Fruit fly (Drosophila melanogaster): ENCODE results near the gene Elp1.

Elp1 gene

dm6 chr3R:11684316-11684715 is 33.5 kb downstream of the Elp1 start, which contains the start of gene CG6830:
Gene CG6830 (minus strand): TSS chr3R:11684342.
- TF ChIP-seq fd96Ca (GFP tag; IDR thresholded peaks at IDR 0.05), result no peak
- no peak for TF ChIP-seq Pif1B (GFP tag; optimal IDR thresholded peaks at IDR 0.05)

DNA sequence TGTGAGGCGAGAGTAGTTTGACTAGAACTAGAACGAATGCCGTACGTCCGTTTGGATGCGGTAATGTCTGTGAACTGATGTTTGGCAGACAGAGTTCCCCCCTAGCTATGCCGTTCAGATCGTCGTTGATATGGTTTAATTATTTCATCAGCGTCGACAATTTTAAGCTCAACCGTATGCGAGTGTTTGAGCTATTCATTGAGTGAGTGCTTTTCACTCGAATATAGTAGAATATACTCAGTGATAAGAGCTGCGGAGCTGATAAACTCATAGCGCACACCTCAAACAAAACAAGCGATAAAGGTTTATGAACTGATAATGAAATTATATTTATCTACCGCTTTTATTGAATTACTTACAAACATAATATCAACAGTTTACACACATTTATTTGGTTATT is 37.3 kb downstream of the Elp1 start, which contains the start of gene CG6834:
Gene CG6834 (minus strand): TSS at position 79 of the 400 bp plus-strand sequence.
- TF ChIP-seq D1 (tag; optimal IDR thresholded peaks at IDR 0.05), result no peak
- peak; percentile 57 for TF ChIP-seq EcR (GFP tag; optimal IDR thresholded peaks at IDR 0.05)

dm6 chr3R:11689900-11690299 is 39.1 kb downstream of the Elp1 start, which contains the start of gene CG6908:
Gene CG6908 (minus strand): TSS chr3R:11690051.
- TF ChIP-seq CG32121 (GFP tag; IDR thresholded peaks at IDR 0.05) (0 out of 2 replicates have a peak, but pooled peaks have one; percentile 30), CG9948 (tag; optimal IDR thresholded peaks at IDR 0.05) (no peak), EcR (GFP tag; optimal IDR thresholded peaks at IDR 0.05) (peak; percentile 37), CG13204 (GFP tag; optimal IDR thresholded peaks at IDR 0.05) (no peak)

DNA sequence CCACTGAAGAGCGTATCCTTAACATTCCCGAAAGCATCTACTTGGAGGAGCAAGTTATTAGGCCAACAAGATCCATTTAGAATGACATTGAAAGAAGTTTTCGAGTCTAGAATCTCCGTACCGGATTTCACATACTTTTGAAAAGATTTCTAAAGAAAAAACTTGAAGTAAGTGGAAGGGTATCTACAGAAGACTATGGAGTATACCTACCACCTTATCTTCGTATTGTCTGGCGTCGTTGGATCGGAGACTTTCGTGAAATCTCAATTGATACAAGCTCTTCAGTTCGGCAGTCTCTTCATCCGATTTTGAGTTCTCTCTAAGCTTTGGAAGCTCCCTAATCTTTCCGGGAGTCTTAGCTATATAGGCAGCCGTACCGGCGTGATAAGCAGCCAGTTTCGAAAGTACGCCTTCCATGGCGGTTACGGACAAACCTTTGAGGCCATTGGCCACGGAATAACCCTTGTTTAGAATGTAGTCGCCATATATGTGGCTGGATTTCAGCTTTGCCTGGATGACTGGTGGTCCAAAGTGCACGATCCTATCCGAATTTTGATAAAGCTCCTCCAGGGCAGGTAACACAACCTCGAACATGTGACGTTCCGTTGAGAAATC is 40.2 kb downstream of the Elp1 start:
- TF ChIP-seq gl (tag; optimal IDR thresholded peaks at IDR 0.05), result no peak
- no peak for TF ChIP-seq CG10348 (GFP tag; IDR thresholded peaks at IDR 0.05)
- no peak for TF ChIP-seq CG34367 (tag; optimal IDR thresholded peaks at IDR 0.05)
- no peak for TF ChIP-seq Snoo (tag; optimal IDR thresholded peaks at IDR 0.05)
- no peak for TF ChIP-seq fd96Ca (GFP tag; IDR thresholded peaks at IDR 0.05)
- TF ChIP-seq CG15710 (tag; optimal IDR thresholded peaks at IDR 0.05), result no peak
- no peak for TF ChIP-seq rn (GFP tag; IDR thresholded peaks at IDR 0.05)
- TF ChIP-seq EcR (GFP tag; optimal IDR thresholded peaks at IDR 0.05), result no peak
- no peak for TF ChIP-seq CG8159 (tag; optimal IDR thresholded peaks at IDR 0.05)
- no peak for TF ChIP-seq CG8301 (tag; optimal IDR thresholded peaks at IDR 0.05)
- no peak for TF ChIP-seq CG12605 (GFP tag; IDR thresholded peaks at IDR 0.05)
- TF ChIP-seq CG4496 (GFP tag; IDR thresholded peaks at IDR 0.05), result no peak
- no peak for TF ChIP-seq CG17806 (tag; optimal IDR thresholded peaks at IDR 0.05)
- TF ChIP-seq Pif1A (GFP tag; optimal IDR thresholded peaks at IDR 0.05), result no peak
- TF ChIP-seq CG9948 (tag; optimal IDR thresholded peaks at IDR 0.05), result no peak
- TF ChIP-seq D1 (tag; optimal IDR thresholded peaks at IDR 0.05), result no peak
- no peak for TF ChIP-seq Ets98B (GFP tag; IDR thresholded peaks at IDR 0.05)

dm6 chr3R:11691747-11692146 is 41.0 kb downstream of the Elp1 start, which contains the start of gene CG18765:
Gene CG18765 (minus strand): TSS chr3R:11691799.
- no peak for TF ChIP-seq CG10348 (GFP tag; IDR thresholded peaks at IDR 0.05)
- no peak for TF ChIP-seq CG8159 (tag; optimal IDR thresholded peaks at IDR 0.05)
- no peak for TF ChIP-seq CG14655 (GFP tag; optimal IDR thresholded peaks at IDR 0.05)

DNA sequence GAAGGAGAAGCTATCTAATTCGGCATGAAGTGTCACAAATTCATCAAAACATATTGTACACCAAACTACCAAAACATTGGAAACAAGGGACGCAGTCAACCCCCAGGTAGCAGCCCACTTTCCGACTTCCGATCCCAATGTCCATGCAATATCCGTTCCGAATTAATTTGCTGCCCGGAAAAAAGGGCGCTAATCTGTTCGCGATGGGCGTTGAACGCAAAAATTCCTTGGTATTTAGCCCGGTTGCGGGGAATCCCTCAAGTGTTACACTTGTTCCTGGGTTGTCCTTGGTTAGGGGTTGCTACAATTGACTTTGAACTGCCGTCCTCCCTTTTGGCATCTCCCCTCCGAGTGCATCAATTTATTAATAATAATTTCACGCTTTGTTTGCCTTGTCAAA is 41.7 kb downstream of the Elp1 start:
- no peak for TF ChIP-seq Pif1B (GFP tag; optimal IDR thresholded peaks at IDR 0.05)
- no peak for TF ChIP-seq CG34367 (tag; optimal IDR thresholded peaks at IDR 0.05)
- no peak for TF ChIP-seq CG4496 (GFP tag; IDR thresholded peaks at IDR 0.05)
- TF ChIP-seq rn (GFP tag; IDR thresholded peaks at IDR 0.05), result no peak
- no peak for TF ChIP-seq fd96Ca (GFP tag; IDR thresholded peaks at IDR 0.05)
- TF ChIP-seq Ets98B (GFP tag; IDR thresholded peaks at IDR 0.05), result no peak
- TF ChIP-seq CG9948 (tag; optimal IDR thresholded peaks at IDR 0.05), result no peak
- TF ChIP-seq gl (tag; optimal IDR thresholded peaks at IDR 0.05), result no peak

dm6 chr3R:11694311-11695305 is 43.8 kb downstream of the Elp1 start, which contains the start of gene Fer3:
Gene Fer3 (minus strand): TSS chr3R:11694311.
- TF ChIP-seq CG8159 (tag; optimal IDR thresholded peaks at IDR 0.05) (peak; percentile 39), CG34367 (tag; optimal IDR thresholded peaks at IDR 0.05) (peak; percentile 5), CG14655 (GFP tag; optimal IDR thresholded peaks at IDR 0.05) (no peak), CG15710 (tag; optimal IDR thresholded peaks at IDR 0.05) (peak; percentile 31), CG12605 (GFP tag; IDR thresholded peaks at IDR 0.05) (0 out of 2 replicates have a peak, but pooled peaks have one; percentile 38)

Data from whole organism, pupa.